Fruit fly (Drosophila melanogaster) whole organism, embryonic: ENCODE data around the gene CG42820.

Source experiments
- Antp ChIP-seq: fragments of 200-800 bp; sonication (Bioruptor generic); optimal IDR thresholded peaks from 3 replicates; lab custom pipeline; 2016; ENCODE audit warnings: missing biosample characterization, missing genetic modification characterization
- Bgb ChIP-seq: fragments of 200-800 bp; sonication (Bioruptor generic); IDR thresholded peaks from 2 replicates; pipeline ENCODE4 v1.3.6; 2022; ENCODE audit warnings: missing biosample characterization, missing genetic modification characterization; ENCODE audit not compliant: partially characterized antibody
- BtbVII ChIP-seq: fragments of 200-800 bp; sonication (Bioruptor generic); optimal IDR thresholded peaks from 3 replicates; lab custom pipeline; 2017; ENCODE audit warnings: missing biosample characterization, mild to moderate bottlenecking, missing genetic modification characterization
- CG10321 ChIP-seq: fragments of 200-800 bp; sonication (Bioruptor generic); IDR thresholded peaks from 2 replicates; pipeline ENCODE4 v1.3.6; 2022; ENCODE audit warnings: missing biosample characterization, missing genetic modification characterization
- CG11560 ChIP-seq: fragments of 200-800 bp; sonication (Bioruptor generic); IDR thresholded peaks from 3 replicates; pipeline ENCODE4 v1.3.6; 2022; ENCODE audit warnings: missing biosample characterization, missing genetic modification characterization
- CG12219 ChIP-seq: fragments of 200-800 bp; sonication (Bioruptor generic); optimal IDR thresholded peaks from 3 replicates; lab custom pipeline; 2018; ENCODE audit warnings: missing biosample characterization, mild to moderate bottlenecking, missing genetic modification characterization
- CG13287 ChIP-seq: fragments of 200-800 bp; sonication (Bioruptor generic); IDR thresholded peaks from 2 replicates; pipeline ENCODE4 v1.3.6; 2022; ENCODE audit warnings: missing biosample characterization, missing genetic modification characterization; ENCODE audit not compliant: partially characterized antibody
- CG13296 ChIP-seq: fragments of 200-800 bp; sonication (Bioruptor generic); optimal IDR thresholded peaks from 3 replicates; lab custom pipeline; 2018; ENCODE audit warnings: missing biosample characterization, mild to moderate bottlenecking, missing genetic modification characterization
- CG16815 ChIP-seq: fragments of 200-800 bp; sonication (Bioruptor generic); optimal IDR thresholded peaks from 3 replicates; lab custom pipeline; 2017; ENCODE audit warnings: missing biosample characterization, mild to moderate bottlenecking, missing genetic modification characterization
- CG17359 ChIP-seq: fragments of 200-800 bp; sonication (Bioruptor generic); optimal IDR thresholded peaks from 3 replicates; lab custom pipeline; 2018; ENCODE audit warnings: missing biosample characterization, mild to moderate bottlenecking, missing genetic modification characterization, moderate library complexity
- CG18764 ChIP-seq: fragments of 200-800 bp; sonication (Bioruptor generic); optimal IDR thresholded peaks from 3 replicates; lab custom pipeline; 2016; ENCODE audit warnings: missing biosample characterization, missing genetic modification characterization
- CG2116 ChIP-seq: fragments of 200-800 bp; sonication (Bioruptor generic); optimal IDR thresholded peaks from 3 replicates; lab custom pipeline; 2018; ENCODE audit warnings: missing biosample characterization, mild to moderate bottlenecking, missing genetic modification characterization
- CG31441 ChIP-seq: fragments of 200-800 bp; sonication (Bioruptor generic); IDR thresholded peaks from 2 replicates; pipeline ENCODE4 v1.3.6; 2022; ENCODE audit warnings: missing biosample characterization, missing genetic modification characterization
- CG4730 ChIP-seq: fragments of 200-800 bp; sonication (Bioruptor generic); IDR thresholded peaks from 2 replicates; pipeline ENCODE4 v1.3.6; 2022; ENCODE audit warnings: missing biosample characterization, missing genetic modification characterization
- CG6175 ChIP-seq: fragments of 200-800 bp; sonication (Bioruptor generic); IDR thresholded peaks from 3 replicates; pipeline ENCODE4 v1.3.6; 2022; ENCODE audit warnings: missing biosample characterization, missing genetic modification characterization
- CG6683 ChIP-seq: fragments of 200-800 bp; sonication (Bioruptor generic); optimal IDR thresholded peaks from 2 replicates; lab custom pipeline; 2017; ENCODE audit warnings: missing biosample characterization, mild to moderate bottlenecking, missing genetic modification characterization, missing genetic modification reagents
- CG6854 ChIP-seq: fragments of 200-800 bp; sonication (Bioruptor generic); optimal IDR thresholded peaks from 3 replicates; lab custom pipeline; 2017; ENCODE audit warnings: missing biosample characterization, mild to moderate bottlenecking, missing genetic modification characterization
- CG9876 ChIP-seq: fragments of 200-800 bp; sonication (Bioruptor generic); optimal IDR thresholded peaks from 2 replicates; lab custom pipeline; 2016; ENCODE audit warnings: missing biosample characterization, missing genetic modification characterization
- Dfd ChIP-seq, 2 experiments: fragments of >200 bp; optimal IDR thresholded peaks; 2 replicates each; lab custom pipeline; 2017; ENCODE audit warnings: missing biosample characterization in 2 of 2, missing genetic modification characterization in 2 of 2
- Dp ChIP-seq: fragments of 200-800 bp; sonication (Bioruptor generic); optimal IDR thresholded peaks from 2 replicates; lab custom pipeline; 2018; ENCODE audit warnings: missing biosample characterization, mild to moderate bottlenecking, missing genetic modification characterization, moderate library complexity
- Dref ChIP-seq: fragments of 200-800 bp; sonication (Bioruptor generic); IDR thresholded peaks from 2 replicates; pipeline ENCODE4 v1.3.6; 2022; ENCODE audit warnings: missing biosample characterization, missing genetic modification characterization
- Elba2 ChIP-seq: fragments of 200-800 bp; sonication (Bioruptor generic); optimal IDR thresholded peaks from 3 replicates; lab custom pipeline; 2016; ENCODE audit warnings: missing biosample characterization, missing genetic modification characterization
- Hr51 ChIP-seq, 2 experiments: fragments of 200-800 bp; sonication (Bioruptor generic); optimal IDR thresholded peaks; 2 replicates in 1 of 2; 3 replicates in 1 of 2; lab custom pipeline; 2016 to 2018; ENCODE audit warnings: missing biosample characterization in 2 of 2, missing genetic modification characterization in 2 of 2, mild to moderate bottlenecking in 1 of 2, moderate library complexity in 1 of 2
- MBD-R2 ChIP-seq: fragments of 200-800 bp; sonication (Bioruptor generic); IDR thresholded peaks from 2 replicates; pipeline ENCODE4 v1.3.6; 2022; ENCODE audit warnings: missing biosample characterization, missing genetic modification characterization
- Meics ChIP-seq: fragments of 200-800 bp; sonication (Bioruptor generic); optimal IDR thresholded peaks from 2 replicates; lab custom pipeline; 2017; ENCODE audit warnings: missing biosample characterization, mild to moderate bottlenecking, missing genetic modification characterization
- NC2α ChIP-seq: fragments of 200-800 bp; sonication (Bioruptor generic); optimal IDR thresholded peaks from 2 replicates; lab custom pipeline; 2016; ENCODE audit warnings: missing biosample characterization, missing genetic modification characterization
- Oli ChIP-seq: fragments of 200-800 bp; sonication (Bioruptor generic); optimal IDR thresholded peaks from 2 replicates; lab custom pipeline; 2018; ENCODE audit warnings: missing biosample characterization, mild to moderate bottlenecking, missing genetic modification characterization, moderate library complexity
- PHDP ChIP-seq: fragments of 200-800 bp; sonication (Bioruptor generic); optimal IDR thresholded peaks from 3 replicates; lab custom pipeline; 2018; ENCODE audit warnings: missing biosample characterization, mild to moderate bottlenecking, missing genetic modification characterization, moderate library complexity
- Rx ChIP-seq: fragments of 200-800 bp; sonication (Bioruptor generic); IDR thresholded peaks from 2 replicates; pipeline ENCODE4 v1.3.6; 2022; ENCODE audit warnings: missing biosample characterization, missing genetic modification characterization
- Spps ChIP-seq: fragments of 200-800 bp; sonication (Bioruptor generic); optimal IDR thresholded peaks from 2 replicates; lab custom pipeline; 2018; ENCODE audit warnings: missing biosample characterization, mild to moderate bottlenecking, missing genetic modification characterization
- ab ChIP-seq: fragments of 200-800 bp; sonication (Bioruptor generic); optimal IDR thresholded peaks from 2 replicates; lab custom pipeline; 2016; ENCODE audit warnings: missing biosample characterization, missing genetic modification characterization
- ap ChIP-seq: fragments of 200-800 bp; sonication (Bioruptor generic); IDR thresholded peaks from 2 replicates; pipeline ENCODE4 v1.3.6; 2022; ENCODE audit warnings: missing biosample characterization, missing genetic modification characterization
- bcd ChIP-seq: fragments of 200-800 bp; sonication (Bioruptor generic); optimal IDR thresholded peaks from 2 replicates; lab custom pipeline; 2017; ENCODE audit warnings: missing biosample characterization, mild to moderate bottlenecking, missing genetic modification characterization
- btn ChIP-seq: fragments of 200-800 bp; sonication (Bioruptor generic); optimal IDR thresholded peaks from 2 replicates; lab custom pipeline; 2016; ENCODE audit warnings: missing biosample characterization, missing genetic modification characterization
- dimm ChIP-seq: fragments of 200-800 bp; sonication (Bioruptor generic); IDR thresholded peaks from 2 replicates; pipeline ENCODE4 v1.3.6; 2022; ENCODE audit warnings: missing biosample characterization, missing genetic modification characterization
- ems ChIP-seq: fragments of 200-800 bp; sonication (Bioruptor generic); optimal IDR thresholded peaks from 3 replicates; lab custom pipeline; 2016; ENCODE audit warnings: missing biosample characterization, missing genetic modification characterization
- fd102C ChIP-seq: fragments of 200-800 bp; sonication (Bioruptor generic); optimal IDR thresholded peaks from 2 replicates; lab custom pipeline; 2018; ENCODE audit warnings: missing biosample characterization, mild to moderate bottlenecking, missing genetic modification characterization, moderate library complexity
- fu2 ChIP-seq: fragments of 200-800 bp; sonication (Bioruptor generic); optimal IDR thresholded peaks from 2 replicates; lab custom pipeline; 2016; ENCODE audit warnings: missing biosample characterization, missing genetic modification characterization
- her ChIP-seq: fragments of 200-800 bp; sonication (Bioruptor generic); optimal IDR thresholded peaks from 2 replicates; lab custom pipeline; 2016; ENCODE audit warnings: missing biosample characterization, missing genetic modification characterization
- jigr1 ChIP-seq: fragments of 200-800 bp; sonication (Bioruptor generic); IDR thresholded peaks from 3 replicates; pipeline ENCODE4 v1.3.6; 2022; ENCODE audit warnings: missing biosample characterization, missing genetic modification characterization
- ken ChIP-seq: fragments of 200-800 bp; sonication (Bioruptor generic); IDR thresholded peaks from 3 replicates; pipeline ENCODE4 v1.3.6; 2022; ENCODE audit warnings: missing biosample characterization, missing genetic modification characterization
- lab ChIP-seq: fragments of 200-800 bp; sonication (Bioruptor generic); optimal IDR thresholded peaks from 3 replicates; lab custom pipeline; 2017; ENCODE audit warnings: missing biosample characterization, missing genetic modification characterization, mild to moderate bottlenecking, moderate library complexity, missing genetic modification reagents
- lbe ChIP-seq: fragments of 200-800 bp; sonication (Bioruptor generic); optimal IDR thresholded peaks from 2 replicates; lab custom pipeline; 2016; ENCODE audit warnings: missing biosample characterization, mild to moderate bottlenecking, missing genetic modification characterization
- mirr ChIP-seq: fragments of 200-800 bp; sonication (Bioruptor generic); optimal IDR thresholded peaks from 3 replicates; lab custom pipeline; 2018; ENCODE audit warnings: missing biosample characterization, mild to moderate bottlenecking, missing genetic modification characterization
- pita ChIP-seq: fragments of 200-800 bp; sonication (Bioruptor generic); optimal IDR thresholded peaks from 2 replicates; lab custom pipeline; 2017; ENCODE audit warnings: missing biosample characterization, mild to moderate bottlenecking, missing genetic modification characterization
- run ChIP-seq: fragments of 200-800 bp; sonication (Bioruptor generic); optimal IDR thresholded peaks from 3 replicates; lab custom pipeline; 2018; ENCODE audit warnings: missing biosample characterization, mild to moderate bottlenecking, missing genetic modification characterization
- salm ChIP-seq: fragments of 200-800 bp; sonication (Bioruptor generic); optimal IDR thresholded peaks from 2 replicates; lab custom pipeline; 2018; ENCODE audit warnings: missing biosample characterization, mild to moderate bottlenecking, missing genetic modification characterization
- sens ChIP-seq: fragments of 200-800 bp; sonication (Bioruptor generic); peaks from one replicate; lab custom pipeline; 2016; ENCODE audit warnings: missing biosample characterization, missing genetic modification characterization
- slp2 ChIP-seq: fragments of 200-800 bp; sonication (Bioruptor generic); optimal IDR thresholded peaks from 2 replicates; lab custom pipeline; 2016; ENCODE audit warnings: missing biosample characterization, missing genetic modification characterization
- trh ChIP-seq: fragments of 200-800 bp; sonication (Bioruptor generic); optimal IDR thresholded peaks from 2 replicates; lab custom pipeline; 2016; ENCODE audit warnings: missing biosample characterization, missing genetic modification characterization
- zf30C ChIP-seq: fragments of 200-800 bp; sonication (Bioruptor generic); optimal IDR thresholded peaks from 3 replicates; lab custom pipeline; 2018; ENCODE audit warnings: missing biosample characterization, mild to moderate bottlenecking, missing genetic modification characterization

CG42820 gene

DNA sequence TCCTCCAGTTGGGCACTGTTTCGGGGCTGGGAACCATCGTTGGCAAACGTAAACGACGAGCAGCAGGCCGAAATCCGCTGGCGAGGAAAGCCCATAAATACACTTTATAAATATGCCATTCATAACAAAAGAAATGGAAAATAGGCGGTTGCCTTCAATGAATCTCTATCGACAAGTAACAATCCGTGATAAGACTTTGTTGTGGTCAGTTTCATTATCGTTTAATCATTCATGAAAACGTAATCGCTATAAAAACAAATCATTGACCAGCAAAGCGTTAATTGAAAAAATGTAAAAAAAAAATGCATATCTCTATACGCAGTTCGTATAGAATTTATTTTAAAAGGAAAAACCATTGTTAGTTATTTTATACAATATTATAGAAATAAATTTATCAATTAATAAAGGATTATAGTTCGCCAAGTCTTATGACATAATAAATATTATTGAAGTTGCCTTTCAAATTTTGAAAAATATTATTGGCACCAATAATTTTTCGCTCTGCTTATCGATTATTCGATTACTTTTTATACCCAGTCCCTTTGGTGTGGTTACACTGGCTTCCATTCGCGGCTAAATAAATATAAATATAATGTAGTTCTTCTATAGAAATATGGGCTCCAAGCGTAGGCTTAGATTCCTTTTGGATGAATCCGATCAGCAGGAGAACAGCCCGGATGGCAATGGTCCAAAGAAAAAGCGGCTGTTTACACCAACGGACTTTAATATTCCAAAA lies 7.8 kb upstream of the CG42820 start, which contains the start of gene CG31898 (continued):
- TF ChIP-seq Meics (GFP tag; lab: Kevin White, UChicago) = no peak
- no peak for TF ChIP-seq Antp (GFP tag; lab: Kevin White, UChicago)
- TF ChIP-seq Hr51 (GFP tag; optimal IDR thresholded peaks at IDR 0.05; lab: Kevin White, UChicago) = no peak
- TF ChIP-seq fu2 (GFP tag; lab: Kevin White, UChicago) = no peak
- no peak for TF ChIP-seq Elba2 (GFP tag; lab: Kevin White, UChicago)
- TF ChIP-seq trh = no peak
- no peak for TF ChIP-seq ems (GFP tag; lab: Kevin White, UChicago)
- no peak for TF ChIP-seq jigr1 (GFP tag; lab: Robert Waterston, UW)
- no peak for TF ChIP-seq BtbVII
- TF ChIP-seq ken (GFP tag; lab: Robert Waterston, UW) = no peak
- TF ChIP-seq Spps = no peak
- TF ChIP-seq Dp (GFP tag; lab: Kevin White, UChicago) = peak; percentile 94
- no peak for TF ChIP-seq run (tag; lab: Kevin White, UChicago)
- no peak for TF ChIP-seq bcd (GFP tag; lab: Kevin White, UChicago)
- no peak for TF ChIP-seq lab (GFP tag; lab: Kevin White, UChicago)
- no peak for TF ChIP-seq her
- TF ChIP-seq lbe (GFP tag; lab: Kevin White, UChicago) = peak; percentile 47
- TF ChIP-seq CG12219 (GFP tag; lab: Kevin White, UChicago) = no peak
- TF ChIP-seq CG11560 (tag; lab: Robert Waterston, UW) = peak; percentile 96
- no peak for TF ChIP-seq CG16815 (GFP tag; lab: Kevin White, UChicago)
- TF ChIP-seq CG4730 = no peak
- TF ChIP-seq CG9876 = no peak
- TF ChIP-seq PHDP (tag; lab: Kevin White, UChicago) = no peak
- TF ChIP-seq MBD-R2 (GFP tag; lab: Robert Waterston, UW) = peak; percentile 64
- no peak for TF ChIP-seq mirr
- no peak for TF ChIP-seq zf30C (GFP tag; lab: Kevin White, UChicago)
- no peak for TF ChIP-seq salm
- no peak for TF ChIP-seq sens (GFP tag; lab: Kevin White, UChicago)
- TF ChIP-seq Dref (GFP tag; lab: Robert Waterston, UW) = peak; percentile 78
- TF ChIP-seq CG2116 (GFP tag; lab: Kevin White, UChicago) = peak; percentile 76
- no peak for TF ChIP-seq dimm
- TF ChIP-seq fd102C = no peak
- TF ChIP-seq CG6683 = no peak
- TF ChIP-seq btn (GFP tag; lab: Kevin White, UChicago) = no peak
- TF ChIP-seq CG13287 = peak; percentile 31; the same call in 1 of the 2 replicates
- TF ChIP-seq Dfd (GFP tag; optimal IDR thresholded peaks at IDR 0.05; lab: Kevin White, UChicago) = no peak
- TF ChIP-seq CG6175 (GFP tag; lab: Robert Waterston, UW) = no peak
- TF ChIP-seq CG17359 (tag; lab: Kevin White, UChicago) = no peak
- TF ChIP-seq pita (GFP tag; lab: Kevin White, UChicago) = no peak
- no peak for TF ChIP-seq Oli (tag; lab: Kevin White, UChicago)
- TF ChIP-seq slp2 (GFP tag; lab: Kevin White, UChicago) = no peak
- TF ChIP-seq NC2α = no peak
- TF ChIP-seq CG13296 (GFP tag; lab: Kevin White, UChicago) = no peak
- TF ChIP-seq Rx = no peak
- TF ChIP-seq Bgb (GFP tag; lab: Robert Waterston, UW) = no peak; the same call in 1 of the 2 replicates
- no peak for TF ChIP-seq CG10321 (GFP tag; lab: Robert Waterston, UW)
- no peak for TF ChIP-seq CG18764
- TF ChIP-seq CG6854 (GFP tag; lab: Kevin White, UChicago) = no peak
- TF ChIP-seq CG31441 (GFP tag; lab: Robert Waterston, UW) = no peak
- no peak for TF ChIP-seq ap
- TF ChIP-seq ab (GFP tag; lab: Kevin White, UChicago) = no peak
